Fruit fly (Drosophila melanogaster) whole organism, embryonic: ENCODE results near the gene CG17996.

Experiments
- Asciz ChIP-seq: fragments of 200-800 bp; sonication (Bioruptor generic); optimal IDR thresholded peaks from 2 replicates; lab custom pipeline; 2017; ENCODE audit warnings: missing biosample characterization, mild to moderate bottlenecking, missing genetic modification characterization, missing genetic modification reagents
- B-H2 ChIP-seq: fragments of 200-800 bp; sonication (Bioruptor generic); optimal IDR thresholded peaks from 2 replicates; lab custom pipeline; 2018; ENCODE audit warnings: missing biosample characterization, mild to moderate bottlenecking, missing genetic modification characterization
- CG10209 ChIP-seq: fragments of 200-800 bp; sonication (Bioruptor generic); optimal IDR thresholded peaks from 3 replicates; lab custom pipeline; 2017; ENCODE audit warnings: missing biosample characterization, mild to moderate bottlenecking, missing genetic modification characterization, missing genetic modification reagents
- CG10366 ChIP-seq: fragments of 200-800 bp; sonication (Bioruptor generic); IDR thresholded peaks from 2 replicates; pipeline ENCODE4 v1.3.6; 2022; ENCODE audit warnings: missing biosample characterization, missing genetic modification characterization
- CG10543 ChIP-seq: fragments of 200-800 bp; sonication (Bioruptor generic); optimal IDR thresholded peaks from 3 replicates; lab custom pipeline; 2017; ENCODE audit warnings: missing biosample characterization, mild to moderate bottlenecking, missing genetic modification characterization, moderate library complexity
- CG11695 ChIP-seq: fragments of 200-800 bp; sonication (Bioruptor generic); IDR thresholded peaks from 3 replicates; pipeline ENCODE4 v1.3.6; 2022; ENCODE audit warnings: missing biosample characterization, missing genetic modification characterization
- CG12071 ChIP-seq: fragments of 200-800 bp; sonication (Bioruptor generic); optimal IDR thresholded peaks from 3 replicates; lab custom pipeline; 2018; ENCODE audit warnings: missing biosample characterization, mild to moderate bottlenecking, missing genetic modification characterization
- CG12104 ChIP-seq: fragments of 200-800 bp; sonication (Bioruptor generic); optimal IDR thresholded peaks from 3 replicates; lab custom pipeline; 2016; ENCODE audit warnings: missing biosample characterization, missing genetic modification characterization
- CG14667 ChIP-seq: fragments of 200-800 bp; sonication (Bioruptor generic); IDR thresholded peaks from 2 replicates; pipeline ENCODE4 v1.3.6; 2022; ENCODE audit warnings: missing biosample characterization, missing genetic modification characterization
- CG1647 ChIP-seq: fragments of 200-800 bp; sonication (Bioruptor generic); optimal IDR thresholded peaks from 3 replicates; lab custom pipeline; 2016; ENCODE audit warnings: missing biosample characterization, missing genetic modification characterization
- CG16815 ChIP-seq: fragments of 200-800 bp; sonication (Bioruptor generic); optimal IDR thresholded peaks from 3 replicates; lab custom pipeline; 2017; ENCODE audit warnings: missing biosample characterization, mild to moderate bottlenecking, missing genetic modification characterization
- CG18262 ChIP-seq: fragments of 200-800 bp; optimal IDR thresholded peaks from 3 replicates; lab custom pipeline; 2019; ENCODE audit warnings: missing biosample characterization, mild to moderate bottlenecking, missing genetic modification characterization, moderate library complexity
- CG2712 ChIP-seq: fragments of 200-800 bp; optimal IDR thresholded peaks from 3 replicates; lab custom pipeline; 2019; ENCODE audit warnings: missing biosample characterization, mild to moderate bottlenecking, missing genetic modification characterization, moderate library complexity
- CG30020 ChIP-seq: fragments of 200-800 bp; optimal IDR thresholded peaks from 2 replicates; lab custom pipeline; 2019; ENCODE audit warnings: missing biosample characterization, mild to moderate bottlenecking, missing genetic modification characterization, moderate library complexity
- CG30403 ChIP-seq: fragments of 200-800 bp; sonication (Bioruptor generic); optimal IDR thresholded peaks from 3 replicates; lab custom pipeline; 2016; ENCODE audit warnings: missing biosample characterization, missing genetic modification characterization
- CG3726 ChIP-seq: fragments of 200-800 bp; sonication (Bioruptor generic); IDR thresholded peaks from 3 replicates; pipeline ENCODE4, ENCODE4 v1.3.6; 2022; ENCODE audit warnings: missing biosample characterization, missing genetic modification characterization
- CG4328 ChIP-seq: fragments of 200-800 bp; sonication (Bioruptor generic); optimal IDR thresholded peaks from 3 replicates; lab custom pipeline; 2017; ENCODE audit warnings: missing biosample characterization, missing genetic modification reagents, missing genetic modification characterization
- CG4424 ChIP-seq: fragments of 200-800 bp; sonication (Bioruptor generic); optimal IDR thresholded peaks from 3 replicates; lab custom pipeline; 2016; ENCODE audit warnings: missing biosample characterization, missing genetic modification characterization
- CG7786 ChIP-seq: fragments of 200-800 bp; sonication (Bioruptor generic); optimal IDR thresholded peaks from 2 replicates; lab custom pipeline; 2016; ENCODE audit warnings: missing biosample characterization, missing genetic modification characterization
- CG9215 ChIP-seq: fragments of 200-800 bp; sonication (Bioruptor generic); IDR thresholded peaks from 2 replicates; pipeline ENCODE4 v1.3.6; 2022; ENCODE audit warnings: missing biosample characterization, missing genetic modification characterization
- CG9727 ChIP-seq: fragments of 200-800 bp; sonication (Bioruptor generic); optimal IDR thresholded peaks from 3 replicates; lab custom pipeline; 2017; ENCODE audit warnings: missing biosample characterization, mild to moderate bottlenecking, missing genetic modification characterization
- Camta ChIP-seq: fragments of 200-800 bp; sonication (Bioruptor generic); optimal IDR thresholded peaks from 2 replicates; lab custom pipeline; 2016; ENCODE audit warnings: missing biosample characterization, missing genetic modification characterization
- Chrac-16 ChIP-seq: fragments of 200-800 bp; sonication (Bioruptor generic); optimal IDR thresholded peaks from 3 replicates; lab custom pipeline; 2016; ENCODE audit warnings: missing biosample characterization, missing genetic modification characterization
- Dfd ChIP-seq, 2 experiments: fragments of >200 bp; optimal IDR thresholded peaks; 2 replicates each; lab custom pipeline; 2017; ENCODE audit warnings: missing biosample characterization in 2 of 2, missing genetic modification characterization in 2 of 2
- Hr39 ChIP-seq: fragments of >200 bp; optimal IDR thresholded peaks from 2 replicates; lab custom pipeline; 2017
- Myb ChIP-seq: fragments of 200-800 bp; sonication (Bioruptor generic); optimal IDR thresholded peaks from 2 replicates; lab custom pipeline; 2016; ENCODE audit warnings: missing biosample characterization, missing genetic modification characterization
- NFAT ChIP-seq: fragments of 200-800 bp; sonication (Bioruptor generic); IDR thresholded peaks from 2 replicates; pipeline ENCODE4 v1.3.6; 2022; ENCODE audit warnings: missing biosample characterization, missing genetic modification characterization
- Nf-YA ChIP-seq: fragments of 200-800 bp; sonication (Bioruptor generic); IDR thresholded peaks from 2 replicates; pipeline ENCODE4 v1.3.6; 2022; ENCODE audit warnings: missing biosample characterization, missing genetic modification characterization
- Rfx ChIP-seq: fragments of 200-800 bp; sonication (Bioruptor generic); IDR thresholded peaks from 2 replicates; pipeline ENCODE4 v1.3.6; 2022; ENCODE audit warnings: missing biosample characterization, missing genetic modification characterization
- TFAM ChIP-seq: fragments of 200-800 bp; sonication (Bioruptor generic); optimal IDR thresholded peaks from 2 replicates; lab custom pipeline; 2017; ENCODE audit warnings: missing biosample characterization, missing genetic modification characterization, inconsistent platforms
- az2 ChIP-seq: fragments of 200-800 bp; sonication (Bioruptor generic); optimal IDR thresholded peaks from 3 replicates; lab custom pipeline; 2016; ENCODE audit warnings: missing biosample characterization, missing genetic modification characterization
- chif ChIP-seq, 2 experiments: fragments of 200-800 bp; sonication (Bioruptor generic); optimal IDR thresholded peaks; 3 replicates each; lab custom pipeline; 2016; ENCODE audit warnings: missing biosample characterization in 2 of 2, missing genetic modification characterization in 2 of 2
- ci ChIP-seq: fragments of 200-800 bp; sonication (Bioruptor generic); IDR thresholded peaks from 3 replicates; pipeline ENCODE4 v1.3.6; 2022; ENCODE audit warnings: missing biosample characterization, missing genetic modification characterization
- en ChIP-seq: fragments of 200-800 bp; sonication (Bioruptor generic); optimal IDR thresholded peaks from 2 replicates; lab custom pipeline; 2016; ENCODE audit warnings: missing biosample characterization, missing genetic modification characterization
- her ChIP-seq: fragments of 200-800 bp; sonication (Bioruptor generic); optimal IDR thresholded peaks from 2 replicates; lab custom pipeline; 2016; ENCODE audit warnings: missing biosample characterization, missing genetic modification characterization
- ind ChIP-seq: fragments of 200-800 bp; sonication (Bioruptor generic); optimal IDR thresholded peaks from 3 replicates; lab custom pipeline; 2016; ENCODE audit warnings: missing biosample characterization, missing genetic modification characterization
- kay ChIP-seq: fragments of 200-800 bp; sonication (Bioruptor generic); optimal IDR thresholded peaks from 2 replicates; lab custom pipeline; 2016; ENCODE audit warnings: missing biosample characterization, missing genetic modification characterization
- ken ChIP-seq: fragments of 200-800 bp; sonication (Bioruptor generic); IDR thresholded peaks from 3 replicates; pipeline ENCODE4 v1.3.6; 2022; ENCODE audit warnings: missing biosample characterization, missing genetic modification characterization
- knrl ChIP-seq: fragments of 200-800 bp; sonication (Bioruptor generic); IDR thresholded peaks from 3 replicates; pipeline ENCODE4 v1.3.6; 2022; ENCODE audit warnings: missing biosample characterization, missing genetic modification characterization; ENCODE audit not compliant: partially characterized antibody
- nom ChIP-seq: fragments of 200-800 bp; sonication (Bioruptor generic); optimal IDR thresholded peaks from 2 replicates; lab custom pipeline; 2017; ENCODE audit warnings: missing biosample characterization, missing genetic modification characterization, mild to moderate bottlenecking, moderate library complexity, missing genetic modification reagents
- org-1 ChIP-seq: fragments of 200-800 bp; sonication (Bioruptor generic); optimal IDR thresholded peaks from 2 replicates; lab custom pipeline; 2017; ENCODE audit warnings: missing biosample characterization, missing genetic modification characterization
- p53 ChIP-seq: fragments of 200-800 bp; sonication (Bioruptor generic); optimal IDR thresholded peaks from 2 replicates; lab custom pipeline; 2016; ENCODE audit warnings: missing biosample characterization, missing genetic modification characterization
- pnt ChIP-seq: fragments of 200-800 bp; sonication (Bioruptor generic); optimal IDR thresholded peaks from 3 replicates; lab custom pipeline; 2016; ENCODE audit warnings: missing biosample characterization, missing genetic modification characterization
- pum ChIP-seq: fragments of 200-800 bp; sonication (Bioruptor generic); optimal IDR thresholded peaks from 2 replicates; lab custom pipeline; 2016; ENCODE audit warnings: missing biosample characterization, missing genetic modification characterization
- ro ChIP-seq: fragments of 200-800 bp; sonication (Bioruptor generic); IDR thresholded peaks from 2 replicates; pipeline ENCODE4 v1.3.6; 2022; ENCODE audit warnings: missing biosample characterization, missing genetic modification characterization
- schlank ChIP-seq: fragments of 200-800 bp; sonication (Bioruptor generic); optimal IDR thresholded peaks from 2 replicates; lab custom pipeline; 2018; ENCODE audit warnings: missing biosample characterization, mild to moderate bottlenecking, missing genetic modification characterization
- scrt ChIP-seq: fragments of 200-800 bp; sonication (Bioruptor generic); optimal IDR thresholded peaks from 2 replicates; lab custom pipeline; 2018; ENCODE audit warnings: missing biosample characterization, mild to moderate bottlenecking, missing genetic modification characterization, moderate library complexity
- seq ChIP-seq: fragments of 200-800 bp; sonication (Bioruptor generic); IDR thresholded peaks from 2 replicates; pipeline ENCODE4 v1.3.6; 2022; ENCODE audit warnings: missing biosample characterization, missing genetic modification characterization
- unc-4 ChIP-seq: fragments of 200-800 bp; sonication (Bioruptor generic); IDR thresholded peaks from 2 replicates; pipeline ENCODE4 v1.3.6; 2022; ENCODE audit warnings: missing biosample characterization, missing genetic modification characterization; ENCODE audit not compliant: partially characterized antibody
- unpg ChIP-seq: fragments of 200-800 bp; sonication (Bioruptor generic); optimal IDR thresholded peaks from 3 replicates; lab custom pipeline; 2018; ENCODE audit warnings: missing biosample characterization, mild to moderate bottlenecking, missing genetic modification characterization, moderate library complexity

Gene CG17996

dm6 chr2L:16719643-16720515 is 11.0 kb downstream of the CG17996 start, which contains the start of gene Cyt-c-p (continued):
- TF ChIP-seq chif (GFP tag; optimal IDR thresholded peaks at IDR 0.05; lab: Kevin White, UChicago) (peak in 1 of 2 experiments; percentile 3), unc-4 (GFP tag; lab: Robert Waterston, UW) (peak; percentile 66), p53 (GFP tag; lab: Kevin White, UChicago) (peak; percentile 44), CG16815 (GFP tag; lab: Kevin White, UChicago) (no peak), Chrac-16 (GFP tag; lab: Kevin White, UChicago) (peak; percentile 2), Nf-YA (GFP tag; lab: Robert Waterston, UW) (no peak), knrl (peak; percentile 61), az2 (GFP tag; lab: Kevin White, UChicago) (no peak), Rfx (GFP tag; lab: Robert Waterston, UW) (peak; percentile 36; the same call in 1 of the 2 replicates), schlank (tag; lab: Kevin White, UChicago) (no peak), CG1647 (GFP tag; lab: Kevin White, UChicago) (no peak), seq (GFP tag; lab: Robert Waterston, UW) (0 out of 2 replicates have a peak, but pooled peaks have one; percentile 10), ci (GFP tag; lab: Robert Waterston, UW) (peak; percentile 27; the same call in 1 of the 3 replicates), CG4424 (no peak), her (GFP tag; lab: Kevin White, UChicago) (peak; percentile 11), en (GFP tag; lab: Kevin White, UChicago) (no peak), CG11695 (GFP tag; lab: Robert Waterston, UW) (no peak), CG12104 (no peak), CG4328 (GFP tag; lab: Kevin White, UChicago) (no peak), pnt (GFP tag; lab: Kevin White, UChicago) (no peak), CG9727 (GFP tag; lab: Kevin White, UChicago) (peak; percentile 44), CG18262 (tag; lab: Kevin White, UChicago) (peak; percentile 0), CG3726 (GFP tag; lab: Robert Waterston, UW) (no peak), CG2712 (peak; percentile 61), CG30020 (tag; lab: Kevin White, UChicago) (peak; percentile 44), scrt (GFP tag; lab: Kevin White, UChicago) (peak; percentile 53), Myb (peak; percentile 70), Dfd (GFP tag; optimal IDR thresholded peaks at IDR 0.05; lab: Kevin White, UChicago) (no peak), CG10366 (GFP tag; lab: Robert Waterston, UW) (no peak), Asciz (GFP tag; lab: Kevin White, UChicago) (peak; percentile 34), TFAM (GFP tag; lab: Kevin White, UChicago) (no peak), Hr39 (lab: Kevin White, UChicago) (no peak), Camta (GFP tag; lab: Kevin White, UChicago) (no peak), pum (GFP tag; lab: Kevin White, UChicago) (no peak), ind (GFP tag; lab: Kevin White, UChicago) (no peak), CG7786 (no peak), CG30403 (GFP tag; lab: Kevin White, UChicago) (no peak), NFAT (GFP tag; lab: Robert Waterston, UW) (peak; percentile 58; the same call in 1 of the 2 replicates), CG12071 (GFP tag; lab: Kevin White, UChicago) (no peak), CG10543 (peak; percentile 29), CG9215 (no peak), CG14667 (no peak), nom (GFP tag; lab: Kevin White, UChicago) (no peak), ken (GFP tag; lab: Robert Waterston, UW) (no peak), B-H2 (GFP tag; lab: Kevin White, UChicago) (no peak), org-1 (GFP tag; lab: Kevin White, UChicago) (no peak), CG10209 (GFP tag; lab: Kevin White, UChicago) (peak; percentile 33), kay (no peak), unpg (GFP tag; lab: Kevin White, UChicago) (peak; percentile 16), ro (GFP tag; lab: Robert Waterston, UW) (no peak)
